Worm (Caenorhabditis elegans) whole organism, L1 larva: ENCODE results near the gene C47E8.4.

ENCODE experiments used
- ama-1 ChIP-seq: fragments of 150-350 bp; optimal IDR thresholded peaks from 2 replicates; lab custom pipeline; 2014
- ets-5 ChIP-seq: fragments of 200-800 bp; sonication (Bioruptor generic); IDR thresholded peaks from 2 replicates; pipeline ENCODE4 v1.3.6; 2022; ENCODE audit warnings: missing genetic modification characterization, missing compliant biosample characterization
- fkh-10 ChIP-seq: sonication (generic microtip); optimal IDR thresholded peaks from 2 replicates; lab custom pipeline; 2017; ENCODE audit warnings: missing biosample characterization, missing genetic modification reagents, missing genetic modification characterization
- grh-1 ChIP-seq: fragments of 200-800 bp; sonication (Bioruptor generic); IDR thresholded peaks from 2 replicates; pipeline ENCODE4 v1.3.6; 2022; ENCODE audit warnings: missing genetic modification reagents, missing genetic modification characterization, missing compliant biosample characterization
- hlh-17 ChIP-seq: fragments of 200-800 bp; sonication (Bioruptor generic); optimal IDR thresholded peaks from 2 replicates; lab custom pipeline; 2018; ENCODE audit warnings: missing genetic modification characterization, mild to moderate bottlenecking, missing compliant biosample characterization, moderate library complexity, borderline replicate concordance
- hpl-2 ChIP-seq: fragments of 150-350 bp; optimal IDR thresholded peaks from 2 replicates; lab custom pipeline; 2014; ENCODE audit warnings: missing biosample characterization, missing genetic modification reagents, missing genetic modification characterization
- nhr-11 ChIP-seq: fragments of 150-350 bp; optimal IDR thresholded peaks from 2 replicates; lab custom pipeline; 2014; ENCODE audit warnings: missing biosample characterization, missing genetic modification characterization
- nhr-77 ChIP-seq: fragments of 150-350 bp; optimal IDR thresholded peaks from 2 replicates; lab custom pipeline; 2014; ENCODE audit warnings: missing biosample characterization, missing genetic modification characterization
- sox-4 ChIP-seq: sonication (generic microtip); optimal IDR thresholded peaks from 2 replicates; lab custom pipeline; 2016; ENCODE audit warnings: missing genetic modification characterization, missing compliant biosample characterization

- TF ChIP-seq grh-1 (no peak), hpl-2 (GFP tag; lab: Kevin White, UChicago) (no peak), sox-4 (no peak), nhr-77 (tag; lab: Kevin White, UChicago) (no peak), ets-5 (GFP tag; lab: Robert Waterston, UW) (no peak), fkh-10 (GFP tag; lab: Kevin White, UChicago) (peak; percentile 5), nhr-11 (peak; percentile 37), ama-1 (lab: Kevin White, UChicago) (no peak), hlh-17 (no peak)
Measured at ce11 chrV:14696604-14697307, 11.5 kb upstream of the C47E8.4 start, which contains the start of gene unc-112.
